Fruit fly (Drosophila melanogaster) whole organism, prepupa: ENCODE measurements around the gene CG7332.

Experiments
- Blimp-1 ChIP-seq: fragments of 200-800 bp; sonication (Bioruptor generic); optimal IDR thresholded peaks from 3 replicates; lab custom pipeline; 2017; ENCODE audit warnings: missing biosample characterization, missing genetic modification characterization, mild to moderate bottlenecking, moderate library complexity, missing genetic modification reagents
- CG10631 ChIP-seq: fragments of 200-800 bp; sonication (Bioruptor generic); optimal IDR thresholded peaks from 2 replicates; lab custom pipeline; 2016; ENCODE audit warnings: missing biosample characterization, missing genetic modification characterization
- CG10669 ChIP-seq: fragments of 200-800 bp; sonication (Bioruptor generic); optimal IDR thresholded peaks from 3 replicates; lab custom pipeline; 2018; ENCODE audit warnings: missing biosample characterization, mild to moderate bottlenecking, missing genetic modification characterization, moderate library complexity
- CG11294 ChIP-seq: fragments of 200-800 bp; sonication (Bioruptor generic); IDR thresholded peaks from 2 replicates; pipeline ENCODE4 v1.3.6; 2022; ENCODE audit warnings: missing biosample characterization, missing genetic modification characterization
- CG11762 ChIP-seq: fragments of 200-800 bp; sonication (Bioruptor generic); optimal IDR thresholded peaks from 3 replicates; lab custom pipeline; 2016; ENCODE audit warnings: missing biosample characterization, missing genetic modification characterization; ENCODE audit not compliant: insufficient read depth
- CG11902 ChIP-seq: fragments of 200-800 bp; sonication (Bioruptor generic); optimal IDR thresholded peaks from 3 replicates; lab custom pipeline; 2016; ENCODE audit warnings: missing biosample characterization, missing genetic modification characterization
- CG15336 ChIP-seq: fragments of 200-800 bp; sonication (Bioruptor generic); IDR thresholded peaks from 2 replicates; pipeline ENCODE4 v1.3.6; 2022; ENCODE audit warnings: missing biosample characterization, missing genetic modification characterization
- CG1621 ChIP-seq: fragments of 200-800 bp; sonication (Bioruptor generic); optimal IDR thresholded peaks from 3 replicates; lab custom pipeline; 2018; ENCODE audit warnings: missing biosample characterization, mild to moderate bottlenecking, missing genetic modification characterization
- CG16779 ChIP-seq: fragments of 200-800 bp; sonication (Bioruptor generic); optimal IDR thresholded peaks from 3 replicates; lab custom pipeline; 2017; ENCODE audit warnings: missing biosample characterization, mild to moderate bottlenecking, missing genetic modification characterization
- CG3032 ChIP-seq: fragments of 200-800 bp; optimal IDR thresholded peaks from 2 replicates; lab custom pipeline; 2019; ENCODE audit warnings: missing biosample characterization, mild to moderate bottlenecking, missing genetic modification characterization, moderate library complexity
- CG34406 ChIP-seq: fragments of 200-800 bp; sonication (Bioruptor generic); optimal IDR thresholded peaks from 3 replicates; lab custom pipeline; 2016; ENCODE audit warnings: missing biosample characterization, missing genetic modification characterization
- CG3919 ChIP-seq: fragments of 200-800 bp; sonication (Bioruptor generic); optimal IDR thresholded peaks from 3 replicates; lab custom pipeline; 2016; ENCODE audit warnings: missing biosample characterization, missing genetic modification characterization
- CG6163 ChIP-seq: fragments of 200-800 bp; sonication (Bioruptor generic); IDR thresholded peaks from 3 replicates; pipeline ENCODE4 v1.3.6; 2022; ENCODE audit warnings: missing biosample characterization, missing genetic modification characterization
- CG6276 ChIP-seq: fragments of 200-800 bp; sonication (Bioruptor generic); optimal IDR thresholded peaks from 2 replicates; lab custom pipeline; 2017; ENCODE audit warnings: missing biosample characterization, mild to moderate bottlenecking, missing genetic modification characterization
- CG6792 ChIP-seq: fragments of 200-800 bp; sonication (Bioruptor generic); optimal IDR thresholded peaks from 3 replicates; lab custom pipeline; 2016; ENCODE audit warnings: missing biosample characterization, missing genetic modification characterization
- CG6808 ChIP-seq: fragments of 200-800 bp; sonication (Bioruptor generic); optimal IDR thresholded peaks from 3 replicates; lab custom pipeline; 2017; ENCODE audit warnings: missing biosample characterization, missing genetic modification characterization, mild to moderate bottlenecking, moderate library complexity, missing genetic modification reagents
- CG6854 ChIP-seq: fragments of 200-800 bp; sonication (Bioruptor generic); optimal IDR thresholded peaks from 2 replicates; lab custom pipeline; 2017; ENCODE audit warnings: missing biosample characterization, mild to moderate bottlenecking, missing genetic modification characterization
- CG7368 ChIP-seq: fragments of 200-800 bp; sonication (Bioruptor generic); optimal IDR thresholded peaks from 3 replicates; lab custom pipeline; 2016; ENCODE audit warnings: missing biosample characterization, missing genetic modification characterization
- CG8119 ChIP-seq: fragments of 200-800 bp; sonication (Bioruptor generic); IDR thresholded peaks from 3 replicates; pipeline ENCODE4 v1.3.6; 2022; ENCODE audit warnings: missing biosample characterization, missing genetic modification characterization
- CG8319 ChIP-seq: fragments of 200-800 bp; sonication (Bioruptor generic); optimal IDR thresholded peaks from 3 replicates; lab custom pipeline; 2016; ENCODE audit warnings: missing biosample characterization, missing genetic modification characterization
- CG8632 ChIP-seq: fragments of 200-800 bp; sonication (Bioruptor generic); optimal IDR thresholded peaks from 3 replicates; lab custom pipeline; 2016; ENCODE audit warnings: missing biosample characterization, missing genetic modification characterization
- Eip75B ChIP-seq: fragments of 200-800 bp; sonication (Bioruptor generic); optimal IDR thresholded peaks from 3 replicates; lab custom pipeline; 2016; ENCODE audit warnings: missing biosample characterization, missing genetic modification characterization
- Eip78C ChIP-seq: fragments of 200-800 bp; sonication (Bioruptor generic); peaks from one replicate; lab custom pipeline; 2016; ENCODE audit warnings: missing biosample characterization, missing genetic modification characterization
- Eip93F ChIP-seq: fragments of 200-800 bp; sonication (Bioruptor generic); optimal IDR thresholded peaks from 2 replicates; lab custom pipeline; 2016; ENCODE audit warnings: missing biosample characterization, mild to moderate bottlenecking, missing genetic modification characterization
- Ets21C ChIP-seq: fragments of 200-800 bp; sonication (Bioruptor generic); optimal IDR thresholded peaks from 3 replicates; lab custom pipeline; 2016; ENCODE audit warnings: missing biosample characterization, missing genetic modification characterization
- Ets96B ChIP-seq: fragments of 200-800 bp; optimal IDR thresholded peaks from 2 replicates; lab custom pipeline; 2019; ENCODE audit warnings: missing biosample characterization, mild to moderate bottlenecking, missing genetic modification characterization, moderate library complexity
- Gug ChIP-seq: fragments of 200-800 bp; sonication (Bioruptor generic); IDR thresholded peaks from 2 replicates; pipeline ENCODE4 v1.3.6; 2022; ENCODE audit warnings: missing biosample characterization, missing genetic modification characterization
- Hr38 ChIP-seq: sonication (Bioruptor generic); optimal IDR thresholded peaks from 2 replicates; lab custom pipeline; 2016; ENCODE audit warnings: missing biosample characterization, missing genetic modification characterization
- Hr39 ChIP-seq: fragments of 200-800 bp; sonication (Bioruptor generic); optimal IDR thresholded peaks from 2 replicates; lab custom pipeline; 2016; ENCODE audit warnings: missing biosample characterization, missing genetic modification characterization
- Hr4 ChIP-seq: fragments of 200-800 bp; sonication (Bioruptor generic); optimal IDR thresholded peaks from 3 replicates; lab custom pipeline; 2016; ENCODE audit warnings: missing biosample characterization, missing genetic modification characterization
- Met ChIP-seq: fragments of 200-800 bp; sonication (Bioruptor generic); optimal IDR thresholded peaks from 3 replicates; lab custom pipeline; 2016; ENCODE audit warnings: missing biosample characterization, missing genetic modification characterization
- OdsH ChIP-seq: fragments of 200-800 bp; sonication (Bioruptor generic); optimal IDR thresholded peaks from 3 replicates; lab custom pipeline; 2016; ENCODE audit warnings: missing biosample characterization, missing genetic modification characterization
- Smox ChIP-seq: fragments of 200-800 bp; sonication (Bioruptor generic); optimal IDR thresholded peaks from 3 replicates; lab custom pipeline; 2016; ENCODE audit warnings: missing biosample characterization, missing genetic modification characterization
- Sox102F ChIP-seq: fragments of 200-800 bp; sonication (Bioruptor generic); optimal IDR thresholded peaks from 2 replicates; lab custom pipeline; 2016; ENCODE audit warnings: missing biosample characterization, mild to moderate bottlenecking, missing genetic modification characterization
- Sox14 ChIP-seq: fragments of 200-800 bp; sonication (Bioruptor generic); optimal IDR thresholded peaks from 3 replicates; lab custom pipeline; 2016; ENCODE audit warnings: missing biosample characterization, missing genetic modification characterization
- Sox15 ChIP-seq: fragments of 200-800 bp; sonication (Bioruptor generic); optimal IDR thresholded peaks from 3 replicates; lab custom pipeline; 2016; ENCODE audit warnings: missing biosample characterization, missing genetic modification characterization
- acj6 ChIP-seq: fragments of 200-800 bp; sonication (Bioruptor generic); optimal IDR thresholded peaks from 3 replicates; lab custom pipeline; 2016; ENCODE audit warnings: missing biosample characterization, missing genetic modification characterization
- cyc ChIP-seq: fragments of 200-800 bp; sonication (Bioruptor generic); optimal IDR thresholded peaks from 3 replicates; lab custom pipeline; 2016; ENCODE audit warnings: missing biosample characterization, missing genetic modification characterization
- dac ChIP-seq: fragments of 200-800 bp; sonication (Bioruptor generic); optimal IDR thresholded peaks from 2 replicates; lab custom pipeline; 2017; ENCODE audit warnings: missing biosample characterization, mild to moderate bottlenecking, missing genetic modification characterization
- dsx ChIP-seq: fragments of 200-800 bp; optimal IDR thresholded peaks from 3 replicates; lab custom pipeline; 2019; ENCODE audit warnings: missing biosample characterization, mild to moderate bottlenecking, missing genetic modification characterization, moderate library complexity; ENCODE audit not compliant: poor library complexity, severe bottlenecking
- eg ChIP-seq: fragments of 200-800 bp; sonication (Bioruptor generic); IDR thresholded peaks from 3 replicates; pipeline ENCODE4 v1.3.6; 2022; ENCODE audit warnings: missing biosample characterization, missing genetic modification characterization
- esn ChIP-seq: fragments of 200-800 bp; sonication (Bioruptor generic); optimal IDR thresholded peaks from 2 replicates; lab custom pipeline; 2016; ENCODE audit warnings: missing biosample characterization, mild to moderate bottlenecking, missing genetic modification characterization, moderate library complexity
- fd59A ChIP-seq: fragments of 200-800 bp; sonication (Bioruptor generic); optimal IDR thresholded peaks from 2 replicates; lab custom pipeline; 2017; ENCODE audit warnings: missing biosample characterization, mild to moderate bottlenecking, missing genetic modification characterization, missing genetic modification reagents
- fkh ChIP-seq: fragments of 200-800 bp; sonication (Bioruptor generic); optimal IDR thresholded peaks from 3 replicates; lab custom pipeline; 2017; ENCODE audit warnings: missing biosample characterization, mild to moderate bottlenecking, missing genetic modification characterization, moderate library complexity
- net ChIP-seq: fragments of 200-800 bp; sonication (Bioruptor generic); optimal IDR thresholded peaks from 3 replicates; lab custom pipeline; 2016; ENCODE audit warnings: missing biosample characterization, missing genetic modification characterization
- pdm3 ChIP-seq: fragments of 200-800 bp; sonication (Bioruptor generic); optimal IDR thresholded peaks from 3 replicates; lab custom pipeline; 2016; ENCODE audit warnings: missing biosample characterization, missing genetic modification characterization
- salr ChIP-seq, 2 experiments: fragments of 200-800 bp; sonication (Bioruptor generic); optimal IDR thresholded peaks; 3 replicates each; lab custom pipeline; 2016 to 2018; ENCODE audit warnings: missing biosample characterization in 2 of 2, missing genetic modification characterization in 2 of 2, mild to moderate bottlenecking in 1 of 2
- spab ChIP-seq: fragments of 200-800 bp; sonication (Bioruptor generic); optimal IDR thresholded peaks from 2 replicates; lab custom pipeline; 2017; ENCODE audit warnings: missing biosample characterization, mild to moderate bottlenecking, missing genetic modification characterization, missing genetic modification reagents
- ss ChIP-seq, 2 experiments: fragments of 200-800 bp; sonication (Bioruptor generic); optimal IDR thresholded peaks; 2 replicates in 1 of 2; 3 replicates in 1 of 2; lab custom pipeline; 2017 to 2018; ENCODE audit warnings: mild to moderate bottlenecking in 2 of 2, missing biosample characterization in 2 of 2, missing genetic modification characterization in 2 of 2, moderate library complexity in 1 of 2
- svp ChIP-seq: fragments of 200-800 bp; sonication (Bioruptor generic); peaks from one replicate; lab custom pipeline; 2016; ENCODE audit warnings: missing biosample characterization, missing genetic modification characterization
- vri ChIP-seq: fragments of 200-800 bp; sonication (Bioruptor generic); optimal IDR thresholded peaks from 3 replicates; lab custom pipeline; 2016; ENCODE audit warnings: missing biosample characterization, mild to moderate bottlenecking, missing genetic modification characterization

CG7332 gene

DNA sequence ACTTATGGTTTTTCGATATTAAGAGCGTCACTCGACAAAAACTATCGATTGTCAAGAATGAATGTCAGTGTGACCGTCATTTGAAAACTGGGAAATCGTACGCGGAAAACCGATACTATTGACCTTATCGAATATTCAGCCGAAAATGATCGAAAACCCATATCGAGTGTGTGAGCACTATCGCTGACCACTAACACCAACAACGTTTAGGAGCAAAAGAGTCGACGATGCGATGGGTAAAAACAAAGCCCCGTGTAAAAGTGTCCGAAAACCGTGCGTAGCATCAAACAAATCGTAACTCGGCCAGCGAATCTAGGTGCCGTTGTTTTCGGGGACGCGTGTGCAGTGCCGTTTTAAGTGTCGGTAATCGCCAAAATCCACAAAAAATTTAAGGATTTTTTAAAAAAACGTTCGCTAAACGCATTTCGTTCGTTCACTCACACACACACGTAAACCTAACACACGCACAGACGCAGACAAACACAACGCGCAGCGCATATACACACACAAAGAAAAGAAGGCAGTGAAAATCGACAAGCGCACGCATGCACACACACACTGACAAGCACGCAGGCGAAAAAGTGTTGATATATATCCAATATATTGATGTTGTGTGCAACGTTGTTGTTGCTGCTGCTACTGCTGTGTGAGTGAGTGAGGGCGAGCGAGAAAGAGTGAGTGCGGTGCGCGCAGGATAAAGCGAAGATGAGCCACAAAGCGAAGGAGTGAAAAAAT lies 20.4 kb upstream of the CG7332 start, which contains the start of the genes CG7326 and Dora:
Gene CG7326, minus strand, starts transcription at position 29 of the 735 bp plus-strand sequence.
Gene Dora, plus strand, starts transcription at position 203 of the 735 bp plus-strand sequence.
- TF ChIP-seq dsx (peak; percentile 15), Ets21C (GFP tag; lab: Kevin White, UChicago) (no peak), Smox (GFP tag; lab: Kevin White, UChicago) (no peak), ss (GFP tag; optimal IDR thresholded peaks at IDR 0.05; lab: Kevin White, UChicago) (peak; percentile 47 to 55), Met (GFP tag; lab: Kevin White, UChicago) (no peak), salr (GFP tag; optimal IDR thresholded peaks at IDR 0.05; lab: Kevin White, UChicago) (no peak), Gug (GFP tag; lab: Robert Waterston, UW) (no peak), CG6792 (no peak), Eip75B (no peak), CG3032 (tag; lab: Kevin White, UChicago) (no peak), pdm3 (no peak), OdsH (GFP tag; lab: Kevin White, UChicago) (no peak), CG8632 (GFP tag; lab: Kevin White, UChicago) (no peak), CG3919 (GFP tag; lab: Kevin White, UChicago) (no peak), Eip78C (GFP tag; lab: Kevin White, UChicago) (peak; percentile 67), CG11902 (no peak), CG8119 (GFP tag; lab: Robert Waterston, UW) (no peak), net (GFP tag; lab: Kevin White, UChicago) (no peak), Hr39 (GFP tag; lab: Kevin White, UChicago) (no peak), Hr38 (GFP tag; lab: Kevin White, UChicago) (no peak), cyc (GFP tag; lab: Kevin White, UChicago) (no peak), CG11294 (GFP tag; lab: Robert Waterston, UW) (no peak), CG10669 (GFP tag; lab: Kevin White, UChicago) (no peak), CG10631 (GFP tag; lab: Kevin White, UChicago) (no peak), Hr4 (GFP tag; lab: Kevin White, UChicago) (no peak), vri (GFP tag; lab: Kevin White, UChicago) (no peak), eg (GFP tag; lab: Robert Waterston, UW) (no peak), CG34406 (GFP tag; lab: Kevin White, UChicago) (no peak), CG15336 (GFP tag; lab: Robert Waterston, UW) (no peak), spab (GFP tag; lab: Kevin White, UChicago) (no peak), CG7368 (GFP tag; lab: Kevin White, UChicago) (no peak), dac (no peak), CG6163 (GFP tag; lab: Robert Waterston, UW) (peak; percentile 55; the same call in 2 of the 3 replicates), Sox14 (peak; percentile 19), esn (GFP tag; lab: Kevin White, UChicago) (no peak), Ets96B (tag; lab: Kevin White, UChicago) (no peak), CG6276 (GFP tag; lab: Kevin White, UChicago) (no peak), CG6854 (GFP tag; lab: Kevin White, UChicago) (no peak), CG11762 (GFP tag; lab: Kevin White, UChicago) (no peak), Eip93F (GFP tag; lab: Kevin White, UChicago) (no peak), CG1621 (tag; lab: Kevin White, UChicago) (no peak), Sox102F (GFP tag; lab: Kevin White, UChicago) (no peak), CG6808 (GFP tag; lab: Kevin White, UChicago) (peak; percentile 11), fd59A (no peak), CG8319 (no peak), acj6 (GFP tag; lab: Kevin White, UChicago) (no peak), Sox15 (GFP tag; lab: Kevin White, UChicago) (no peak), CG16779 (tag; lab: Kevin White, UChicago) (no peak), fkh (GFP tag; lab: Kevin White, UChicago) (peak; percentile 29), svp (GFP tag; lab: Kevin White, UChicago) (peak; percentile 77), Blimp-1 (no peak)
